Worm (Caenorhabditis elegans) whole organism, L4 larva: ENCODE data around the gene M116.5.

Experiments
- D1046.2 ChIP-seq: fragments of 200-800 bp; sonication (Bioruptor generic); IDR thresholded peaks from 2 replicates; pipeline ENCODE4 v1.3.6; 2022; ENCODE audit warnings: missing genetic modification characterization, missing compliant biosample characterization
- F10B5.3 ChIP-seq: sonication (generic microtip); optimal IDR thresholded peaks from 2 replicates; lab custom pipeline; 2016; ENCODE audit warnings: mild to moderate bottlenecking, missing genetic modification characterization, missing compliant biosample characterization
- R02D3.7 ChIP-seq: fragments of 150-350 bp; sonication (generic microtip); optimal IDR thresholded peaks from 3 replicates; lab custom pipeline; 2014; ENCODE audit warnings: missing biosample characterization, missing genetic modification characterization
- T26A8.4 ChIP-seq: fragments of 200-800 bp; sonication (Bioruptor generic); IDR thresholded peaks from 2 replicates; pipeline ENCODE4 v1.3.6; 2022; ENCODE audit warnings: missing genetic modification characterization, missing compliant biosample characterization
- Y105C5A.15 ChIP-seq: fragments of 200-800 bp; sonication (Bioruptor generic); IDR thresholded peaks from 2 replicates; pipeline ENCODE4 v1.3.6; 2022; ENCODE audit warnings: missing genetic modification characterization, missing compliant biosample characterization
- Y48G9A.11 ChIP-seq: fragments of 200-800 bp; sonication (Bioruptor generic); IDR thresholded peaks from 2 replicates; pipeline ENCODE4 v1.3.6; 2022; ENCODE audit warnings: missing genetic modification reagents, missing genetic modification characterization, missing compliant biosample characterization
- Y75B8A.6 ChIP-seq: fragments of 200-800 bp; sonication (Bioruptor generic); IDR thresholded peaks from 2 replicates; pipeline ENCODE4 v1.3.6; 2022; ENCODE audit warnings: missing genetic modification reagents, missing genetic modification characterization, missing compliant biosample characterization
- ZK337.2 ChIP-seq: fragments of 200-800 bp; sonication (Bioruptor generic); IDR thresholded peaks from 2 replicates; pipeline ENCODE4 v1.3.6; 2022; ENCODE audit warnings: missing genetic modification reagents, missing genetic modification characterization, missing compliant biosample characterization
- aha-1 ChIP-seq: fragments of 150-350 bp; peaks from one replicate; lab custom pipeline; 2014; ENCODE audit warnings: missing biosample characterization, missing genetic modification characterization
- ceh-28 ChIP-seq: fragments of 150-350 bp; optimal IDR thresholded peaks from 2 replicates; lab custom pipeline; 2014; ENCODE audit warnings: missing biosample characterization, missing genetic modification reagents, missing genetic modification characterization
- ceh-32 ChIP-seq: sonication (generic microtip); optimal IDR thresholded peaks from 2 replicates; lab custom pipeline; 2016; ENCODE audit warnings: mild to moderate bottlenecking, missing genetic modification characterization, missing compliant biosample characterization; ENCODE audit not compliant: poor library complexity
- cey-2 ChIP-seq: sonication (generic microtip); optimal IDR thresholded peaks from 3 replicates; lab custom pipeline; 2017; ENCODE audit warnings: missing genetic modification characterization, mild to moderate bottlenecking, missing compliant biosample characterization, antibody characterized with exemption, borderline replicate concordance; ENCODE audit not compliant: insufficient read depth
- ctbp-1 ChIP-seq: fragments of 200-800 bp; sonication (Bioruptor generic); IDR thresholded peaks from 2 replicates; pipeline ENCODE4 v1.3.6; 2022; ENCODE audit warnings: missing genetic modification reagents, missing genetic modification characterization, missing compliant biosample characterization
- daf-16 ChIP-seq, 3 experiments: sonication (generic microtip); optimal IDR thresholded peaks; 2 replicates each; lab custom pipeline; 2016 to 2017; ENCODE audit warnings: missing genetic modification characterization in 3 of 3, missing genetic modification reagents in 3 of 3, mild to moderate bottlenecking in 2 of 3, missing compliant biosample characterization in 2 of 3, missing biosample characterization in 1 of 3, moderate library complexity in 1 of 3
- dmd-6 ChIP-seq: fragments of 200-800 bp; sonication (Bioruptor generic); IDR thresholded peaks from 2 replicates; pipeline ENCODE4 v1.3.6; 2022; ENCODE audit warnings: missing genetic modification reagents, missing genetic modification characterization, missing compliant biosample characterization
- dmd-8 ChIP-seq: fragments of 200-800 bp; sonication (Bioruptor generic); IDR thresholded peaks from 2 replicates; pipeline ENCODE4 v1.3.6; 2022; ENCODE audit warnings: missing genetic modification characterization, missing compliant biosample characterization
- dmd-9 ChIP-seq: fragments of 200-800 bp; sonication (Bioruptor generic); IDR thresholded peaks from 2 replicates; pipeline ENCODE4 v1.3.6; 2022; ENCODE audit warnings: missing genetic modification reagents, missing genetic modification characterization, missing compliant biosample characterization
- duxl-1 ChIP-seq: sonication (generic microtip); optimal IDR thresholded peaks from 2 replicates; lab custom pipeline; 2016; ENCODE audit warnings: mild to moderate bottlenecking, missing genetic modification characterization, moderate library complexity, missing compliant biosample characterization; ENCODE audit not compliant: poor library complexity
- egl-43 ChIP-seq: fragments of 200-800 bp; sonication (Bioruptor generic); IDR thresholded peaks from 2 replicates; pipeline ENCODE4 v1.3.6; 2022; ENCODE audit warnings: missing genetic modification reagents, missing genetic modification characterization, missing compliant biosample characterization
- fkh-10 ChIP-seq: fragments of 150-350 bp; optimal IDR thresholded peaks from 2 replicates; lab custom pipeline; 2014; ENCODE audit warnings: missing biosample characterization, missing genetic modification reagents, missing genetic modification characterization
- gei-8 ChIP-seq: fragments of 200-800 bp; sonication (Bioruptor generic); optimal IDR thresholded peaks from 2 replicates; lab custom pipeline; 2018; ENCODE audit warnings: mild to moderate bottlenecking, missing genetic modification characterization, missing compliant biosample characterization
- hmg-1.1 ChIP-seq: fragments of 200-800 bp; sonication (Bioruptor generic); IDR thresholded peaks from 2 replicates; pipeline ENCODE4 v1.3.6; 2022; ENCODE audit warnings: missing genetic modification reagents, missing genetic modification characterization, missing compliant biosample characterization
- lim-7 ChIP-seq: fragments of 200-800 bp; sonication (Bioruptor generic); IDR thresholded peaks from 2 replicates; pipeline ENCODE4 v1.3.6; 2022; ENCODE audit warnings: missing genetic modification characterization, missing compliant biosample characterization
- lin-1 ChIP-seq: fragments of 200-800 bp; sonication (Bioruptor generic); IDR thresholded peaks from 2 replicates; pipeline ENCODE4 v1.3.6; 2022; ENCODE audit warnings: missing genetic modification reagents, missing genetic modification characterization, missing compliant biosample characterization
- lin-13 ChIP-seq: fragments of 150-350 bp; optimal IDR thresholded peaks from 2 replicates; lab custom pipeline; 2014; ENCODE audit warnings: missing biosample characterization, missing genetic modification reagents, missing genetic modification characterization
- lin-38 ChIP-seq: fragments of 200-800 bp; sonication (Bioruptor generic); IDR thresholded peaks from 2 replicates; pipeline ENCODE4 v1.3.6; 2022; ENCODE audit warnings: missing genetic modification reagents, missing genetic modification characterization, missing compliant biosample characterization
- madf-5 ChIP-seq, 2 experiments: fragments of 200-800 bp; sonication (Bioruptor generic); IDR thresholded peaks; 2 replicates each; pipeline ENCODE4 v1.3.6; 2022; ENCODE audit warnings: missing compliant biosample characterization in 2 of 2, missing genetic modification characterization in 2 of 2
- madf-9 ChIP-seq: fragments of 200-800 bp; sonication (Bioruptor generic); conservative IDR thresholded peaks from 2 replicates; pipeline ENCODE4 v1.3.6; 2022; ENCODE audit warnings: missing genetic modification reagents, missing genetic modification characterization, missing compliant biosample characterization
- mes-2 ChIP-seq: sonication (generic microtip); optimal IDR thresholded peaks from 2 replicates; lab custom pipeline; 2016; ENCODE audit warnings: missing genotype, mild to moderate bottlenecking, missing genetic modification characterization, missing compliant biosample characterization; ENCODE audit not compliant: poor library complexity, severe bottlenecking
- mxl-2 ChIP-seq: fragments of 200-800 bp; sonication (Bioruptor generic); conservative IDR thresholded peaks from 2 replicates; pipeline ENCODE4 v1.3.6; 2022; ENCODE audit warnings: missing genetic modification reagents, missing genetic modification characterization, missing compliant biosample characterization
- mxl-3 ChIP-seq: fragments of 200-800 bp; sonication (Bioruptor generic); optimal IDR thresholded peaks from 2 replicates; lab custom pipeline; 2018; ENCODE audit warnings: mild to moderate bottlenecking, missing genetic modification characterization, missing compliant biosample characterization
- nhr-102 ChIP-seq: sonication (generic microtip); optimal IDR thresholded peaks from 2 replicates; lab custom pipeline; 2016; ENCODE audit warnings: mild to moderate bottlenecking, missing genetic modification characterization, moderate library complexity, missing compliant biosample characterization
- nhr-6 ChIP-seq: fragments of 150-350 bp; optimal IDR thresholded peaks from 2 replicates; lab custom pipeline; 2014; ENCODE audit warnings: missing biosample characterization, missing genetic modification characterization
- pha-4 ChIP-seq, 2 experiments: fragments of 150-350 bp in 1 of 2; fragments of 200-800 bp in 1 of 2; sonication (Bioruptor generic) in 1 of 2; IDR thresholded peaks in 1 of 2; optimal IDR thresholded peaks in 1 of 2; 2 replicates each; pipeline versions ENCODE4 v1.3.6 to Lab custom; 2014 to 2022; ENCODE audit warnings: missing genetic modification characterization in 2 of 2, missing genetic modification reagents in 2 of 2, missing biosample characterization in 1 of 2, missing compliant biosample characterization in 1 of 2
- php-3 ChIP-seq: fragments of 200-800 bp; sonication (Bioruptor generic); IDR thresholded peaks from 2 replicates; pipeline ENCODE4 v1.3.6; 2022; ENCODE audit warnings: missing genetic modification reagents, missing genetic modification characterization, missing compliant biosample characterization
- saeg-2 ChIP-seq: fragments of 200-800 bp; sonication (Bioruptor generic); IDR thresholded peaks from 2 replicates; pipeline ENCODE4 v1.3.6; 2022; ENCODE audit warnings: missing genetic modification reagents, missing genetic modification characterization, missing compliant biosample characterization
- snpc-1.2 ChIP-seq: fragments of 200-800 bp; sonication (Bioruptor generic); IDR thresholded peaks from 2 replicates; pipeline ENCODE4 v1.3.6; 2022; ENCODE audit warnings: missing genetic modification reagents, missing genetic modification characterization, missing compliant biosample characterization
- spr-1 ChIP-seq: sonication (generic microtip); optimal IDR thresholded peaks from 2 replicates; lab custom pipeline; 2016; ENCODE audit warnings: mild to moderate bottlenecking, missing genetic modification characterization, missing compliant biosample characterization
- spr-3 ChIP-seq: fragments of 200-800 bp; sonication (Bioruptor generic); optimal IDR thresholded peaks from 2 replicates; lab custom pipeline; 2018; ENCODE audit warnings: mild to moderate bottlenecking, missing genetic modification characterization, missing compliant biosample characterization
- unc-130 ChIP-seq: sonication (generic microtip); optimal IDR thresholded peaks from 2 replicates; lab custom pipeline; 2016; ENCODE audit warnings: missing genetic modification reagents, missing genetic modification characterization, missing compliant biosample characterization
- zfp-2 ChIP-seq: sonication (generic microtip); optimal IDR thresholded peaks from 2 replicates; lab custom pipeline; 2016; ENCODE audit warnings: mild to moderate bottlenecking, missing genetic modification characterization, missing compliant biosample characterization
- zfp-3 ChIP-seq: fragments of 200-800 bp; sonication (Bioruptor generic); conservative IDR thresholded peaks from 2 replicates; pipeline ENCODE4 v1.3.6; 2022; ENCODE audit warnings: missing genetic modification reagents, missing genetic modification characterization, missing compliant biosample characterization

Gene M116.5

DNA sequence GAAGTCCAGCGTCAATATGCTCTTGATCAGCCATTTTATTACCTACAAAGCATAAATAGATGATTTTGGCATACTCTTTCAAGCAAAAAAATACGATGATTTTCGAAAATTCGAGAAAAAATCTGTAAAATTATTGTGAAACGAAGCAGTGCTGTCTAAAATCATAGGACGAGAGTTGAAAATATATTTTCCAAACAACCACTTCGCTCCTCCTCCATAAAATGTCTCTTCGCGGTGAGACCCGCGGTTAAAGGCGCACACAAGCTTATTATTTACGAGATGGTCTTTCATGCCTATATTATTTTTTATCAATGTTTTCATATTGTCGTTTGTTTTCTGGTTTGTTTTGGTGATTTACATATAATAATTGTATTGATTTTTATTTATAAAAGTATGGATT, 41.6 kb downstream of the M116.5 start, which contains the start of gene nap-1 (continued):
- TF ChIP-seq mxl-3 (GFP tag; lab: Kevin White, UChicago) (no peak), egl-43 (GFP tag; lab: Robert Waterston, UW) (no peak), R02D3.7 (tag; lab: Kevin White, UChicago) (peak; percentile 91), unc-130 (GFP tag; lab: Kevin White, UChicago) (peak; percentile 35), Y105C5A.15 (no peak), madf-5 (GFP tag; IDR thresholded peaks at IDR 0.05; lab: Robert Waterston, UW) (no peak), madf-9 (no peak), ceh-28 (tag; lab: Kevin White, UChicago) (no peak), zfp-2 (tag; lab: Kevin White, UChicago) (no peak), lim-7 (GFP tag; lab: Robert Waterston, UW) (no peak), F10B5.3 (tag; lab: Kevin White, UChicago) (no peak), ZK337.2 (no peak), snpc-1.2 (GFP tag; lab: Robert Waterston, UW) (no peak), spr-1 (tag; lab: Kevin White, UChicago) (no peak)

DNA sequence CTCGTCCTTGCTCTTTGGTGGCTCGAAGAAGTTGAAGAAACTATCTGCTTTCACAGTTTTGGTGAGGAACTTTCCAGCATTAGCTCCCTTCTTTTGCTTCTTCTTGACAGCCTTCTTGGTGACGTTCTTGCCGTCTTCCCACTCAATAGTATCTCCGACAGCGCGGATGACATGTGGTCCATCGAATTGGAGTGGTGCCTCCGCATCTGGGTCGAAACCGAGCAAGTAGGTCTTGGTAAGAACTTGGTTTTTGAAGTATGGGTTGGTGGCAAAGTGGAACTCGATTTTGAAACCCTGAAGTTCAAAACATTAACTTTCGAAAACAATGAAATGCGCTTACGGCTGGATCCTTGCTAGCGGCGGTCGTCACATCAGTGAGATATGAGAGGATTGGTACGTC, 42.6 kb downstream of the M116.5 start:
- TF ChIP-seq fkh-10 (GFP tag; lab: Kevin White, UChicago) (no peak), aha-1 (tag; lab: Kevin White, UChicago) (peak; percentile 62)

DNA sequence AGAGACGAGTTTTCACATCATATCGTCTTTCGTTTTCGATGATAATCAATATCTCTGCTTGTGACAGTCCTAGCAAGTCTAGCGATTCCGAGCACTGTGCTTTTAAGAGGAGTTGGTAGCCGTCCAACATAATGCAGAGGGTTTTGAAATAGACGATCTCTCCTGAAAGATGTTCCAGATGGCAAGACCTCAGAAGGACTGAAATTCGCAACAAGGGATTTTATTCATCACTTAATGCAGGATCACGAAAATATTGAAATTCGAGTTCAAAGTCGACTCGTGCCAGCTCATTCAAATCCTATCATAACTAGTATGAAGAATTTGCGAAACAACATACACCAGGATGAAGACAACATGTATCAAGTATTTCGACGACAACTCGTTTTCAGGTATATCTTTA, 43.4 kb downstream of the M116.5 start, which contains the start of gene D2096.7:
Gene D2096.7 (minus strand): TSS at position 130 of the 400 bp plus-strand sequence.
- peak; percentile 63 for TF ChIP-seq Y75B8A.6
- TF ChIP-seq php-3 (GFP tag; lab: Robert Waterston, UW): no peak
- TF ChIP-seq lim-7 (GFP tag; lab: Robert Waterston, UW): peak; percentile 66; the same call in 1 of the 2 replicates
- peak; percentile 30; the same call in 1 of the 2 replicates for TF ChIP-seq D1046.2 (GFP tag; lab: Robert Waterston, UW)
- TF ChIP-seq Y105C5A.15: peak; percentile 89
- peak; percentile 69 for TF ChIP-seq egl-43 (GFP tag; lab: Robert Waterston, UW)
- peak; percentile 90 for TF ChIP-seq snpc-1.2 (GFP tag; lab: Robert Waterston, UW)
- peak; percentile 64; the same call in 1 of the 2 replicates for TF ChIP-seq dmd-8 (GFP tag; lab: Robert Waterston, UW)
- peak; percentile 82 for TF ChIP-seq lin-38
- 0 out of 2 replicates have a peak, but pooled peaks have one; percentile 36 for TF ChIP-seq zfp-3 (GFP tag; lab: Robert Waterston, UW)
- TF ChIP-seq spr-1 (tag; lab: Kevin White, UChicago): peak; percentile 33
- no peak for TF ChIP-seq cey-2
- TF ChIP-seq mes-2 (tag; lab: Kevin White, UChicago): peak; percentile 28
- TF ChIP-seq ZK337.2: 0 out of 2 replicates have a peak, but pooled peaks have one; percentile 23
- no peak for TF ChIP-seq gei-8 (GFP tag; lab: Kevin White, UChicago)
- TF ChIP-seq dmd-9: no peak
- TF ChIP-seq hmg-1.1 (GFP tag; lab: Robert Waterston, UW): 0 out of 2 replicates have a peak, but pooled peaks have one; percentile 20
- no peak for TF ChIP-seq nhr-6 (tag; lab: Kevin White, UChicago)
- TF ChIP-seq T26A8.4 (GFP tag; lab: Robert Waterston, UW): peak; percentile 69
- 0 out of 2 replicates have a peak, but pooled peaks have one; percentile 40 for TF ChIP-seq lin-1 (GFP tag; lab: Robert Waterston, UW)
- TF ChIP-seq pha-4 (GFP tag; IDR thresholded peaks at IDR 0.05; lab: Robert Waterston, UW): peak; percentile 74
- TF ChIP-seq pha-4 (tag; optimal IDR thresholded peaks at IDR 0.05; lab: Kevin White, UChicago): no peak
- 0 out of 2 replicates have a peak, but pooled peaks have one; percentile 41 for TF ChIP-seq mxl-2 (GFP tag; lab: Robert Waterston, UW)
- peak; percentile 66 for TF ChIP-seq ctbp-1 (GFP tag; lab: Robert Waterston, UW)
- peak; percentile 39 for TF ChIP-seq mxl-3 (GFP tag; lab: Kevin White, UChicago)
- TF ChIP-seq dmd-6 (GFP tag; lab: Robert Waterston, UW): no peak
- peak; percentile 70 for TF ChIP-seq unc-130 (GFP tag; lab: Kevin White, UChicago)
- peak; percentile 47; the same call in 1 of the 2 replicates for TF ChIP-seq saeg-2 (GFP tag; lab: Robert Waterston, UW)
- TF ChIP-seq daf-16 (GFP tag; optimal IDR thresholded peaks at IDR 0.05; lab: Kevin White, UChicago): peak in 1 of 2 experiments; percentile 11
- peak; percentile 28 for TF ChIP-seq daf-16 (tag; optimal IDR thresholded peaks at IDR 0.05; lab: Kevin White, UChicago)
- TF ChIP-seq nhr-102: peak; percentile 58
- peak; percentile 44 for TF ChIP-seq duxl-1
- TF ChIP-seq lin-13 (GFP tag; lab: Kevin White, UChicago): peak; percentile 64
- peak; percentile 85 for TF ChIP-seq Y48G9A.11 (GFP tag; lab: Robert Waterston, UW)
- TF ChIP-seq ceh-32 (tag; lab: Kevin White, UChicago): no peak
- TF ChIP-seq aha-1 (tag; lab: Kevin White, UChicago): no peak
- TF ChIP-seq spr-3 (GFP tag; lab: Kevin White, UChicago): peak; percentile 42
- peak; percentile 56 to 88; a peak in 2 of 4 replicates for TF ChIP-seq madf-5 (GFP tag; IDR thresholded peaks at IDR 0.05; lab: Robert Waterston, UW)
